Fruit fly (Drosophila melanogaster): ENCODE results near the gene CG14143.

Gene CG14143

DNA sequence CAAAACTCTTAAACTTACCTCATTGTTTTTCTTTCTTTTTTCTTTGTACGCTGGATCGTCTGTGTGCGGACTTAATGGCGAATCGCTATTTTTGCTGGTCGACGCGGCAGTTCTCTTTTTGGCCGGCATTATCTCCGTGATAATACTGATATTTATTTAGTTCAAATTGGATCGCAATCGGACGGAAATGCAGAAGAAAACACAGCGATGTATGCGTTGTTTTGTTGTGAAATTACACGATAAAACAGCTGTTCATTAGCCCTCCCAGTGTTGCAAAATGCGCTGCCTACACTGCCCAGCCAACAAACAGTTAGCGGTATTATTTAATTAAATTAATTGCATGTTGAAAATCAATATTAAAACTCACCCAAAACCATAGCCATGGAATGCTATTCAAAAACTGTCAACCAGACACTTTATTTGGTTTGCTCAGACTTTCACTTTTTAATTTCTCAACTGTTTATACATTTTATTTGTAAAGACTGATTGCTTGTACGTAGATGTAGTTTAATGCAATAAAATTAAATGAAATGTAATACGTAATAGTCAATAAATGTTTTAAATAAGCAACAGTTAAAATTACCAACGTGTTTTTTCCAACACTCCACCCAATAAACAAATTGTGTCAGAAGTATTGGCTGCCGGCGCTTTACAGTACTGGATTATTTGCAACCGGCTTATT is 36.7 kb upstream of the CG14143 start, which contains the start of the genes Irbp18 and APP-BP1 (continued):
- TF ChIP-seq CG2116 (GFP tag; optimal IDR thresholded peaks at IDR 0.05) (peak; percentile 88), jigr1 (GFP tag; IDR thresholded peaks at IDR 0.05) (peak; percentile 54; the same call in 1 of the 3 replicates), CG3847 (GFP tag; IDR thresholded peaks at IDR 0.05) (peak; percentile 89), CG13296 (GFP tag; optimal IDR thresholded peaks at IDR 0.05) (peak; percentile 90), chm (GFP tag; IDR thresholded peaks at IDR 0.05) (peak; percentile 79), CG8924 (tag; optimal IDR thresholded peaks at IDR 0.05) (peak; percentile 94), HHEX (GFP tag; optimal IDR thresholded peaks at IDR 0.05) (peak; percentile 93), Mrtf (GFP tag; IDR thresholded peaks at IDR 0.05) (peak; percentile 81), CG1529 (GFP tag; optimal IDR thresholded peaks at IDR 0.05) (peak; percentile 86), sug (tag; optimal IDR thresholded peaks at IDR 0.05) (peak; percentile 89), pho (GFP tag; optimal IDR thresholded peaks at IDR 0.05) (peak; percentile 96), CG1024 (GFP tag; IDR thresholded peaks at IDR 0.05) (peak; percentile 63), CG18476 (GFP tag; optimal IDR thresholded peaks at IDR 0.05) (peak; percentile 96), caup (GFP tag; optimal IDR thresholded peaks at IDR 0.05; ENCODE audit: severe bottlenecking) (peak; percentile 95), E2f2 (GFP tag; IDR thresholded peaks at IDR 0.05) (peak; percentile 63), NK7.1 (GFP tag; optimal IDR thresholded peaks at IDR 0.05) (peak; percentile 87), CG7556 (GFP tag; optimal IDR thresholded peaks at IDR 0.05) (peak; percentile 96), PHDP (tag; optimal IDR thresholded peaks at IDR 0.05) (peak; percentile 92), ATbp (GFP tag; optimal IDR thresholded peaks at IDR 0.05) (peak; percentile 83), usp (GFP tag; optimal IDR thresholded peaks at IDR 0.05) (no peak), ac (GFP tag; optimal IDR thresholded peaks at IDR 0.05) (peak; percentile 67), danr (GFP tag; IDR thresholded peaks at IDR 0.05) (peak; percentile 81), kni (GFP tag; optimal IDR thresholded peaks at IDR 0.05) (peak; percentile 78), CG31441 (GFP tag; IDR thresholded peaks at IDR 0.05) (peak; percentile 95), inv (GFP tag; IDR thresholded peaks at IDR 0.05; ENCODE audit: partially characterized antibody) (no peak), disco-r (GFP tag; optimal IDR thresholded peaks at IDR 0.05) (peak; percentile 93), zen (tag; optimal IDR thresholded peaks at IDR 0.05) (peak; percentile 85), so (GFP tag; IDR thresholded peaks at IDR 0.05) (peak; percentile 91), CG9437 (GFP tag; optimal IDR thresholded peaks at IDR 0.05) (peak; percentile 92), tup (GFP tag; optimal IDR thresholded peaks at IDR 0.05) (peak; percentile 92), gro (GFP tag; optimal IDR thresholded peaks at IDR 0.05) (peak; percentile 96), CG8359 (GFP tag; optimal IDR thresholded peaks at IDR 0.05; ENCODE audit: borderline replicate concordance) (peak; percentile 74), hb (GFP tag; IDR thresholded peaks at IDR 0.05; ENCODE audit: partially characterized antibody) (no peak), da (GFP tag; optimal IDR thresholded peaks at IDR 0.05) (peak; percentile 93), CG34224 (GFP tag; IDR thresholded peaks at IDR 0.05; ENCODE audit: partially characterized antibody) (no peak), CG15479 (GFP tag; optimal IDR thresholded peaks at IDR 0.05) (peak; percentile 73), seq (GFP tag; IDR thresholded peaks at IDR 0.05) (peak; percentile 87), scrt (GFP tag; optimal IDR thresholded peaks at IDR 0.05) (peak; percentile 91), Myb (GFP tag; optimal IDR thresholded peaks at IDR 0.05) (peak; percentile 83), Fer2 (tag; optimal IDR thresholded peaks at IDR 0.05) (peak; percentile 80), CG1602 (GFP tag; optimal IDR thresholded peaks at IDR 0.05) (peak; percentile 94), CG17385 (GFP tag; optimal IDR thresholded peaks at IDR 0.05) (peak; percentile 91), pita (GFP tag; optimal IDR thresholded peaks at IDR 0.05) (no peak), Sry-δ (GFP tag; optimal IDR thresholded peaks at IDR 0.05) (peak; percentile 60), Asciz (GFP tag; optimal IDR thresholded peaks at IDR 0.05) (peak; percentile 89), gce (GFP tag; IDR thresholded peaks at IDR 0.05) (peak; percentile 71; the same call in 2 of the 3 replicates), BtbVII (GFP tag; optimal IDR thresholded peaks at IDR 0.05) (peak; percentile 91), gsb-n (tag; optimal IDR thresholded peaks at IDR 0.05) (peak; percentile 89), CG1233 (GFP tag; optimal IDR thresholded peaks at IDR 0.05) (peak; percentile 94)

All from whole organism, embryonic.